Fruit fly (Drosophila melanogaster) whole organism, embryonic: ENCODE data around the gene cyr.
A peak's percentile ranks its signal among the peaks of the same experiment; 100 is the strongest.

Source experiments
- Abd-B ChIP-seq: fragments of 200-800 bp; sonication (Bioruptor generic); optimal IDR thresholded peaks from 2 replicates; lab custom pipeline; 2018; ENCODE audit warnings: missing biosample characterization, mild to moderate bottlenecking, missing genetic modification characterization, moderate library complexity
- Asciz ChIP-seq: fragments of 200-800 bp; sonication (Bioruptor generic); optimal IDR thresholded peaks from 2 replicates; lab custom pipeline; 2017; ENCODE audit warnings: missing biosample characterization, mild to moderate bottlenecking, missing genetic modification characterization, missing genetic modification reagents
- CG10147 ChIP-seq: fragments of 200-800 bp; sonication (Bioruptor generic); optimal IDR thresholded peaks from 2 replicates; lab custom pipeline; 2019; ENCODE audit warnings: missing biosample characterization, mild to moderate bottlenecking, missing genetic modification characterization, moderate library complexity
- CG11504 ChIP-seq: fragments of 200-800 bp; sonication (Bioruptor generic); optimal IDR thresholded peaks from 3 replicates; lab custom pipeline; 2019; ENCODE audit warnings: missing biosample characterization, mild to moderate bottlenecking, missing genetic modification characterization, moderate library complexity
- CG12299 ChIP-seq: fragments of 200-800 bp; sonication (Bioruptor generic); optimal IDR thresholded peaks from 2 replicates; lab custom pipeline; 2018; ENCODE audit warnings: missing biosample characterization, mild to moderate bottlenecking, missing genetic modification characterization
- CG14050 ChIP-seq: fragments of 200-800 bp; sonication (Bioruptor generic); IDR thresholded peaks from 3 replicates; pipeline ENCODE4 v1.3.6; 2022; ENCODE audit warnings: missing biosample characterization, missing genetic modification characterization
- CG14710 ChIP-seq: fragments of 200-800 bp; sonication (Bioruptor generic); optimal IDR thresholded peaks from 3 replicates; lab custom pipeline; 2019; ENCODE audit warnings: missing biosample characterization, mild to moderate bottlenecking, missing genetic modification characterization, moderate library complexity
- CG15479 ChIP-seq: fragments of 200-800 bp; sonication (Bioruptor generic); optimal IDR thresholded peaks from 3 replicates; lab custom pipeline; 2019; ENCODE audit warnings: missing biosample characterization, mild to moderate bottlenecking, missing genetic modification characterization, moderate library complexity
- CG16815 ChIP-seq: fragments of 200-800 bp; sonication (Bioruptor generic); optimal IDR thresholded peaks from 3 replicates; lab custom pipeline; 2017; ENCODE audit warnings: missing biosample characterization, mild to moderate bottlenecking, missing genetic modification characterization
- CG2199 ChIP-seq: fragments of 200-800 bp; sonication (Bioruptor generic); IDR thresholded peaks from 3 replicates; pipeline ENCODE4 v1.3.6; 2022; ENCODE audit warnings: missing biosample characterization, missing genetic modification characterization
- CG2678 ChIP-seq: fragments of 200-800 bp; sonication (Bioruptor generic); optimal IDR thresholded peaks from 3 replicates; lab custom pipeline; 2019; ENCODE audit warnings: missing biosample characterization, mild to moderate bottlenecking, missing genetic modification characterization, moderate library complexity
- CG30020 ChIP-seq: fragments of 200-800 bp; optimal IDR thresholded peaks from 2 replicates; lab custom pipeline; 2019; ENCODE audit warnings: missing biosample characterization, mild to moderate bottlenecking, missing genetic modification characterization, moderate library complexity
- CG3163 ChIP-seq: fragments of 200-800 bp; sonication (Bioruptor generic); optimal IDR thresholded peaks from 3 replicates; lab custom pipeline; 2016; ENCODE audit warnings: missing biosample characterization, missing genetic modification characterization
- CG34376 ChIP-seq: fragments of 200-800 bp; sonication (Bioruptor generic); optimal IDR thresholded peaks from 2 replicates; lab custom pipeline; 2018; ENCODE audit warnings: missing biosample characterization, mild to moderate bottlenecking, missing genetic modification characterization
- CG4617 ChIP-seq: fragments of 200-800 bp; sonication (Bioruptor generic); optimal IDR thresholded peaks from 3 replicates; lab custom pipeline; 2016; ENCODE audit warnings: missing biosample characterization, missing genetic modification characterization, borderline replicate concordance
- CG5245 ChIP-seq: fragments of 200-800 bp; sonication (Bioruptor generic); optimal IDR thresholded peaks from 3 replicates; lab custom pipeline; 2016; ENCODE audit warnings: missing biosample characterization, missing genetic modification characterization
- CG6175 ChIP-seq: fragments of 200-800 bp; sonication (Bioruptor generic); IDR thresholded peaks from 3 replicates; pipeline ENCODE4 v1.3.6; 2022; ENCODE audit warnings: missing biosample characterization, missing genetic modification characterization
- CG6254 ChIP-seq: fragments of 200-800 bp; sonication (Bioruptor generic); optimal IDR thresholded peaks from 3 replicates; lab custom pipeline; 2017; ENCODE audit warnings: mild to moderate bottlenecking, missing biosample characterization, missing genetic modification reagents, missing genetic modification characterization
- CG6272 ChIP-seq: fragments of 200-800 bp; sonication (Bioruptor generic); IDR thresholded peaks from 2 replicates; pipeline ENCODE4 v1.3.6; 2022; ENCODE audit warnings: missing biosample characterization, missing genetic modification characterization
- CG7357 ChIP-seq: fragments of 200-800 bp; sonication (Bioruptor generic); IDR thresholded peaks from 3 replicates; pipeline ENCODE4 v1.3.6; 2022; ENCODE audit warnings: missing biosample characterization, missing genetic modification characterization
- CG7745 ChIP-seq: fragments of 200-800 bp; sonication (Bioruptor generic); optimal IDR thresholded peaks from 2 replicates; lab custom pipeline; 2018; ENCODE audit warnings: missing biosample characterization, mild to moderate bottlenecking, missing genetic modification characterization, moderate library complexity
- CG8089 ChIP-seq: fragments of 200-800 bp; sonication (Bioruptor generic); optimal IDR thresholded peaks from 3 replicates; lab custom pipeline; 2016; ENCODE audit warnings: missing biosample characterization, missing genetic modification characterization
- CG8765 ChIP-seq: fragments of 200-800 bp; sonication (Bioruptor generic); IDR thresholded peaks from 2 replicates; pipeline ENCODE4 v1.3.6; 2022; ENCODE audit warnings: missing biosample characterization, missing genetic modification characterization
- Doc2 ChIP-seq: fragments of 200-800 bp; sonication (Bioruptor generic); IDR thresholded peaks from 2 replicates; pipeline ENCODE4 v1.3.6; 2022; ENCODE audit warnings: missing biosample characterization, missing genetic modification characterization
- E2f2 ChIP-seq: fragments of 200-800 bp; sonication (Bioruptor generic); IDR thresholded peaks from 2 replicates; pipeline ENCODE4 v1.3.6; 2022; ENCODE audit warnings: missing biosample characterization, missing genetic modification characterization
- NK7.1 ChIP-seq: fragments of 200-800 bp; sonication (Bioruptor generic); optimal IDR thresholded peaks from 3 replicates; lab custom pipeline; 2016; ENCODE audit warnings: missing biosample characterization, missing genetic modification characterization
- Nf-YB ChIP-seq: fragments of 200-800 bp; sonication (Bioruptor generic); optimal IDR thresholded peaks from 3 replicates; lab custom pipeline; 2019; ENCODE audit warnings: missing biosample characterization, mild to moderate bottlenecking, missing genetic modification characterization, moderate library complexity
- PHDP ChIP-seq: fragments of 200-800 bp; sonication (Bioruptor generic); optimal IDR thresholded peaks from 3 replicates; lab custom pipeline; 2018; ENCODE audit warnings: missing biosample characterization, mild to moderate bottlenecking, missing genetic modification characterization, moderate library complexity
- Poxn ChIP-seq: fragments of 200-800 bp; sonication (Bioruptor generic); IDR thresholded peaks from 2 replicates; pipeline ENCODE4 v1.3.6; 2022; ENCODE audit warnings: missing biosample characterization, missing genetic modification characterization
- Side ChIP-seq: fragments of 200-800 bp; sonication (Bioruptor generic); optimal IDR thresholded peaks from 2 replicates; lab custom pipeline; 2016; ENCODE audit warnings: missing biosample characterization, missing genetic modification characterization
- Sox100B ChIP-seq: fragments of 200-800 bp; sonication (Bioruptor generic); optimal IDR thresholded peaks from 3 replicates; lab custom pipeline; 2018; ENCODE audit warnings: missing biosample characterization, mild to moderate bottlenecking, missing genetic modification characterization
- Spps ChIP-seq: fragments of 200-800 bp; sonication (Bioruptor generic); optimal IDR thresholded peaks from 2 replicates; lab custom pipeline; 2018; ENCODE audit warnings: missing biosample characterization, mild to moderate bottlenecking, missing genetic modification characterization
- ase ChIP-seq: fragments of 200-800 bp; sonication (Bioruptor generic); IDR thresholded peaks from 3 replicates; pipeline ENCODE4 v1.3.6; 2022; ENCODE audit warnings: missing biosample characterization, missing genetic modification characterization
- danr ChIP-seq: fragments of 200-800 bp; sonication (Bioruptor generic); IDR thresholded peaks from 2 replicates; pipeline ENCODE4 v1.3.6; 2022; ENCODE audit warnings: missing biosample characterization, missing genetic modification characterization
- dimm ChIP-seq: fragments of 200-800 bp; sonication (Bioruptor generic); IDR thresholded peaks from 2 replicates; pipeline ENCODE4 v1.3.6; 2022; ENCODE audit warnings: missing biosample characterization, missing genetic modification characterization
- dmrt11E ChIP-seq: fragments of 200-800 bp; sonication (Bioruptor generic); optimal IDR thresholded peaks from 3 replicates; lab custom pipeline; 2018; ENCODE audit warnings: missing biosample characterization, mild to moderate bottlenecking, missing genetic modification characterization, moderate library complexity
- dpn ChIP-seq, 2 experiments: fragments of 200-800 bp; sonication (Bioruptor generic); optimal IDR thresholded peaks; 3 replicates each; lab custom pipeline; 2016; ENCODE audit warnings: missing biosample characterization in 2 of 2, missing genetic modification characterization in 2 of 2
- eve ChIP-seq, 2 experiments: fragments of >200 bp; optimal IDR thresholded peaks; 2 replicates each; lab custom pipeline; 2017; ENCODE audit warnings: missing biosample characterization in 2 of 2, missing genetic modification characterization in 2 of 2
- gcm ChIP-seq: fragments of 200-800 bp; sonication (Bioruptor generic); optimal IDR thresholded peaks from 2 replicates; lab custom pipeline; 2019; ENCODE audit warnings: missing biosample characterization, mild to moderate bottlenecking, missing genetic modification characterization, moderate library complexity
- gem ChIP-seq: fragments of 200-800 bp; sonication (Bioruptor generic); optimal IDR thresholded peaks from 2 replicates; lab custom pipeline; 2019; ENCODE audit warnings: missing biosample characterization, mild to moderate bottlenecking, missing genetic modification characterization, moderate library complexity
- inv ChIP-seq: fragments of 200-800 bp; sonication (Bioruptor generic); IDR thresholded peaks from 2 replicates; pipeline ENCODE4 v1.3.6; 2022; ENCODE audit warnings: missing biosample characterization, missing genetic modification characterization; ENCODE audit not compliant: partially characterized antibody
- jigr1 ChIP-seq: fragments of 200-800 bp; sonication (Bioruptor generic); IDR thresholded peaks from 3 replicates; pipeline ENCODE4 v1.3.6; 2022; ENCODE audit warnings: missing biosample characterization, missing genetic modification characterization
- kni ChIP-seq: fragments of 200-800 bp; sonication (Bioruptor generic); optimal IDR thresholded peaks from 3 replicates; lab custom pipeline; 2017; ENCODE audit warnings: mild to moderate bottlenecking, missing biosample characterization, missing genetic modification reagents, missing genetic modification characterization
- nmo ChIP-seq: fragments of 200-800 bp; sonication (Bioruptor generic); optimal IDR thresholded peaks from 2 replicates; lab custom pipeline; 2018; ENCODE audit warnings: missing biosample characterization, mild to moderate bottlenecking, missing genetic modification characterization, moderate library complexity
- nom ChIP-seq: fragments of 200-800 bp; sonication (Bioruptor generic); optimal IDR thresholded peaks from 2 replicates; lab custom pipeline; 2017; ENCODE audit warnings: missing biosample characterization, missing genetic modification characterization, mild to moderate bottlenecking, moderate library complexity, missing genetic modification reagents
- odd ChIP-seq: fragments of 200-800 bp; sonication (Bioruptor generic); optimal IDR thresholded peaks from 2 replicates; lab custom pipeline; 2017; ENCODE audit warnings: missing biosample characterization, mild to moderate bottlenecking, missing genetic modification characterization
- salm ChIP-seq: fragments of 200-800 bp; sonication (Bioruptor generic); optimal IDR thresholded peaks from 2 replicates; lab custom pipeline; 2018; ENCODE audit warnings: missing biosample characterization, mild to moderate bottlenecking, missing genetic modification characterization
- sd ChIP-seq: fragments of 200-800 bp; sonication (Bioruptor generic); optimal IDR thresholded peaks from 3 replicates; lab custom pipeline; 2018; ENCODE audit warnings: missing biosample characterization, mild to moderate bottlenecking, missing genetic modification characterization, moderate library complexity
- sob ChIP-seq: fragments of 200-800 bp; sonication (Bioruptor generic); IDR thresholded peaks from 2 replicates; pipeline ENCODE4 v1.3.6; 2022; ENCODE audit warnings: missing biosample characterization, missing genetic modification characterization
- sr ChIP-seq: fragments of 200-800 bp; sonication (Bioruptor generic); IDR thresholded peaks from 3 replicates; pipeline ENCODE4 v1.3.6; 2022; ENCODE audit warnings: missing biosample characterization, missing genetic modification characterization
- vvl ChIP-seq: fragments of 200-800 bp; sonication (Bioruptor generic); IDR thresholded peaks from 2 replicates; pipeline ENCODE4 v1.3.6; 2022; ENCODE audit warnings: missing biosample characterization, missing genetic modification characterization

The cyr gene

dm6 chrX:8125224-8125649, 10.3 kb downstream of the cyr start (continued):
- TF ChIP-seq Side (GFP tag; lab: Kevin White, UChicago), result no peak
- TF ChIP-seq CG5245 (GFP tag; lab: Kevin White, UChicago), result no peak
- no peak for TF ChIP-seq CG2199 (GFP tag; lab: Robert Waterston, UW)
- TF ChIP-seq CG7357 (GFP tag; lab: Robert Waterston, UW), result 0 out of 3 replicates have a peak, but pooled peaks have one; percentile 29
- TF ChIP-seq inv, result no peak
- TF ChIP-seq gem (tag; lab: Kevin White, UChicago), result peak; percentile 75
- no peak for TF ChIP-seq nom (GFP tag; lab: Kevin White, UChicago)
- TF ChIP-seq CG16815 (GFP tag; lab: Kevin White, UChicago), result peak; percentile 4
- TF ChIP-seq CG3163, result no peak
- no peak for TF ChIP-seq sd (tag; lab: Kevin White, UChicago)
- no peak for TF ChIP-seq ase (GFP tag; lab: Robert Waterston, UW)
- TF ChIP-seq gcm (GFP tag; lab: Kevin White, UChicago), result peak; percentile 34
- no peak for TF ChIP-seq CG8765 (GFP tag; lab: Robert Waterston, UW)
- TF ChIP-seq CG30020 (tag; lab: Kevin White, UChicago), result peak; percentile 18
- TF ChIP-seq odd (GFP tag; lab: Kevin White, UChicago), result peak; percentile 33
- TF ChIP-seq sr (GFP tag; lab: Robert Waterston, UW), result no peak
- no peak for TF ChIP-seq danr
- peak; percentile 19; the same call in 1 of the 2 replicates for TF ChIP-seq vvl (GFP tag; lab: Robert Waterston, UW)
- TF ChIP-seq CG14710 (tag; lab: Kevin White, UChicago), result peak; percentile 55
- TF ChIP-seq dpn (GFP tag; optimal IDR thresholded peaks at IDR 0.05; lab: Kevin White, UChicago), result peak in 1 of 2 experiments; percentile 32
- TF ChIP-seq sob (GFP tag; lab: Robert Waterston, UW), result no peak
- TF ChIP-seq CG8089 (GFP tag; lab: Kevin White, UChicago), result no peak
- TF ChIP-seq dmrt11E (tag; lab: Kevin White, UChicago), result peak; percentile 45
- TF ChIP-seq Doc2 (GFP tag; lab: Robert Waterston, UW), result no peak
- TF ChIP-seq Spps (tag; lab: Kevin White, UChicago), result no peak
- TF ChIP-seq CG6254 (GFP tag; lab: Kevin White, UChicago), result peak; percentile 59
- TF ChIP-seq Nf-YB (GFP tag; lab: Kevin White, UChicago), result peak; percentile 15
- TF ChIP-seq kni, result no peak
- peak; percentile 55 for TF ChIP-seq Asciz (GFP tag; lab: Kevin White, UChicago)
- peak; percentile 22 for TF ChIP-seq salm (tag; lab: Kevin White, UChicago)
- TF ChIP-seq CG4617 (GFP tag; lab: Kevin White, UChicago), result no peak
- TF ChIP-seq CG6272 (GFP tag; lab: Robert Waterston, UW), result 0 out of 2 replicates have a peak, but pooled peaks have one; percentile 10
- TF ChIP-seq eve (GFP tag; optimal IDR thresholded peaks at IDR 0.05; lab: Kevin White, UChicago), result no peak
- peak; percentile 40 for TF ChIP-seq PHDP (tag; lab: Kevin White, UChicago)
- no peak for TF ChIP-seq CG12299 (tag; lab: Kevin White, UChicago)
- no peak for TF ChIP-seq Poxn (GFP tag; lab: Robert Waterston, UW)
- no peak for TF ChIP-seq CG15479 (GFP tag; lab: Kevin White, UChicago)
- TF ChIP-seq CG2678 (tag; lab: Kevin White, UChicago), result peak; percentile 74
- peak; percentile 39; the same call in 1 of the 2 replicates for TF ChIP-seq dimm (GFP tag; lab: Robert Waterston, UW)
- TF ChIP-seq CG6175 (GFP tag; lab: Robert Waterston, UW), result no peak
- peak; percentile 40; the same call in 1 of the 2 replicates for TF ChIP-seq E2f2 (GFP tag; lab: Robert Waterston, UW)
- TF ChIP-seq CG11504 (tag; lab: Kevin White, UChicago), result peak; percentile 82
- no peak for TF ChIP-seq NK7.1
- TF ChIP-seq CG10147 (GFP tag; lab: Kevin White, UChicago), result peak; percentile 4
- TF ChIP-seq Sox100B (GFP tag; lab: Kevin White, UChicago), result peak; percentile 83
- TF ChIP-seq CG34376 (GFP tag; lab: Kevin White, UChicago), result no peak
- TF ChIP-seq CG7745 (tag; lab: Kevin White, UChicago), result no peak
- TF ChIP-seq CG14050, result no peak
- TF ChIP-seq Abd-B, result peak; percentile 62
- TF ChIP-seq nmo (GFP tag; lab: Kevin White, UChicago), result peak; percentile 81
- TF ChIP-seq jigr1 (GFP tag; lab: Robert Waterston, UW), result no peak
